Worm (Caenorhabditis elegans) whole organism, L4 larva: Measurements from ENCODE around the gene mrps-17.

Source experiments
- D1046.2 ChIP-seq: fragments of 200-800 bp; sonication (Bioruptor generic); IDR thresholded peaks from 2 replicates; pipeline ENCODE4 v1.3.6; 2022; ENCODE audit warnings: missing genetic modification characterization, missing compliant biosample characterization
- F26F4.8 ChIP-seq: fragments of 200-800 bp; sonication (Bioruptor generic); conservative IDR thresholded peaks from 2 replicates; pipeline ENCODE4 v1.3.6; 2022; ENCODE audit warnings: missing genetic modification characterization, missing compliant biosample characterization
- F37D6.2 ChIP-seq: sonication (generic microtip); optimal IDR thresholded peaks from 2 replicates; lab custom pipeline; 2016; ENCODE audit warnings: mild to moderate bottlenecking, missing genetic modification characterization, missing compliant biosample characterization
- T26A8.4 ChIP-seq: fragments of 200-800 bp; sonication (Bioruptor generic); IDR thresholded peaks from 2 replicates; pipeline ENCODE4 v1.3.6; 2022; ENCODE audit warnings: missing genetic modification characterization, missing compliant biosample characterization
- Y105C5A.15 ChIP-seq: fragments of 200-800 bp; sonication (Bioruptor generic); IDR thresholded peaks from 2 replicates; pipeline ENCODE4 v1.3.6; 2022; ENCODE audit warnings: missing genetic modification characterization, missing compliant biosample characterization
- Y75B8A.6 ChIP-seq: fragments of 200-800 bp; sonication (Bioruptor generic); IDR thresholded peaks from 2 replicates; pipeline ENCODE4 v1.3.6; 2022; ENCODE audit warnings: missing genetic modification reagents, missing genetic modification characterization, missing compliant biosample characterization
- ZK337.2 ChIP-seq: fragments of 200-800 bp; sonication (Bioruptor generic); IDR thresholded peaks from 2 replicates; pipeline ENCODE4 v1.3.6; 2022; ENCODE audit warnings: missing genetic modification reagents, missing genetic modification characterization, missing compliant biosample characterization
- aha-1 ChIP-seq: fragments of 150-350 bp; peaks from one replicate; lab custom pipeline; 2014; ENCODE audit warnings: missing biosample characterization, missing genetic modification characterization
- aly-2 ChIP-seq: sonication (generic microtip); optimal IDR thresholded peaks from 2 replicates; lab custom pipeline; 2018; ENCODE audit warnings: missing biosample characterization, missing genetic modification characterization
- attf-4 ChIP-seq: sonication (generic microtip); optimal IDR thresholded peaks from 3 replicates; lab custom pipeline; 2017; ENCODE audit warnings: missing biosample characterization, missing genetic modification characterization
- ceh-20 ChIP-seq: fragments of 200-800 bp; sonication (Bioruptor generic); IDR thresholded peaks from 2 replicates; pipeline ENCODE4 v1.3.6; 2022; ENCODE audit warnings: missing genetic modification reagents, missing genetic modification characterization, missing compliant biosample characterization
- ceh-62 ChIP-seq: sonication (generic microtip); optimal IDR thresholded peaks from 2 replicates; lab custom pipeline; 2017; ENCODE audit warnings: missing biosample characterization, missing genetic modification characterization
- ceh-82 ChIP-seq: sonication (generic microtip); optimal IDR thresholded peaks from 2 replicates; lab custom pipeline; 2017; ENCODE audit warnings: missing biosample characterization, missing genetic modification characterization
- dmd-9 ChIP-seq: fragments of 200-800 bp; sonication (Bioruptor generic); IDR thresholded peaks from 2 replicates; pipeline ENCODE4 v1.3.6; 2022; ENCODE audit warnings: missing genetic modification reagents, missing genetic modification characterization, missing compliant biosample characterization
- duxl-1 ChIP-seq: sonication (generic microtip); optimal IDR thresholded peaks from 2 replicates; lab custom pipeline; 2016; ENCODE audit warnings: mild to moderate bottlenecking, missing genetic modification characterization, moderate library complexity, missing compliant biosample characterization; ENCODE audit not compliant: poor library complexity
- dve-1 ChIP-seq: sonication (generic microtip); optimal IDR thresholded peaks from 2 replicates; lab custom pipeline; 2017; ENCODE audit warnings: antibody characterized with exemption, mild to moderate bottlenecking, missing genetic modification characterization, missing compliant biosample characterization; ENCODE audit not compliant: insufficient read depth
- egl-27 ChIP-seq: sonication (generic microtip); optimal IDR thresholded peaks from 3 replicates; lab custom pipeline; 2017; ENCODE audit warnings: missing biosample characterization, missing genetic modification reagents, missing genetic modification characterization
- gei-8 ChIP-seq: fragments of 200-800 bp; sonication (Bioruptor generic); optimal IDR thresholded peaks from 2 replicates; lab custom pipeline; 2018; ENCODE audit warnings: mild to moderate bottlenecking, missing genetic modification characterization, missing compliant biosample characterization
- hif-1 ChIP-seq, 2 experiments: sonication (generic microtip); optimal IDR thresholded peaks; 2 replicates each; lab custom pipeline; 2016 to 2017; ENCODE audit warnings: missing compliant biosample characterization in 2 of 2, missing genetic modification characterization in 2 of 2, missing genetic modification reagents in 2 of 2, missing genotype in 2 of 2, mild to moderate bottlenecking in 1 of 2
- hmg-1.1 ChIP-seq: fragments of 200-800 bp; sonication (Bioruptor generic); IDR thresholded peaks from 2 replicates; pipeline ENCODE4 v1.3.6; 2022; ENCODE audit warnings: missing genetic modification reagents, missing genetic modification characterization, missing compliant biosample characterization
- jun-1 ChIP-seq: fragments of 150-350 bp; optimal IDR thresholded peaks from 2 replicates; lab custom pipeline; 2014; ENCODE audit warnings: missing biosample characterization, missing genetic modification reagents, missing genetic modification characterization
- lim-7 ChIP-seq: fragments of 200-800 bp; sonication (Bioruptor generic); IDR thresholded peaks from 2 replicates; pipeline ENCODE4 v1.3.6; 2022; ENCODE audit warnings: missing genetic modification characterization, missing compliant biosample characterization
- lin-13 ChIP-seq: fragments of 150-350 bp; optimal IDR thresholded peaks from 2 replicates; lab custom pipeline; 2014; ENCODE audit warnings: missing biosample characterization, missing genetic modification reagents, missing genetic modification characterization
- lin-38 ChIP-seq: fragments of 200-800 bp; sonication (Bioruptor generic); IDR thresholded peaks from 2 replicates; pipeline ENCODE4 v1.3.6; 2022; ENCODE audit warnings: missing genetic modification reagents, missing genetic modification characterization, missing compliant biosample characterization
- lin-39 ChIP-seq: fragments of 150-350 bp; optimal IDR thresholded peaks from 2 replicates; lab custom pipeline; 2014; ENCODE audit warnings: missing biosample characterization, missing genetic modification reagents, missing genetic modification characterization
- madf-9 ChIP-seq: fragments of 200-800 bp; sonication (Bioruptor generic); conservative IDR thresholded peaks from 2 replicates; pipeline ENCODE4 v1.3.6; 2022; ENCODE audit warnings: missing genetic modification reagents, missing genetic modification characterization, missing compliant biosample characterization
- mdl-1 ChIP-seq, 2 experiments: fragments of 150-350 bp in 1 of 2; sonication (generic microtip) in 1 of 2; optimal IDR thresholded peaks; 2 replicates each; lab custom pipeline; 2014 to 2017; ENCODE audit warnings: missing biosample characterization in 2 of 2, missing genetic modification characterization in 2 of 2
- mep-1 ChIP-seq: fragments of 150-350 bp; sonication (generic microtip); optimal IDR thresholded peaks from 3 replicates; lab custom pipeline; 2014; ENCODE audit warnings: missing biosample characterization, missing genetic modification characterization
- mes-2 ChIP-seq: sonication (generic microtip); optimal IDR thresholded peaks from 2 replicates; lab custom pipeline; 2016; ENCODE audit warnings: missing genotype, mild to moderate bottlenecking, missing genetic modification characterization, missing compliant biosample characterization; ENCODE audit not compliant: poor library complexity, severe bottlenecking
- mxl-3 ChIP-seq: fragments of 200-800 bp; sonication (Bioruptor generic); optimal IDR thresholded peaks from 2 replicates; lab custom pipeline; 2018; ENCODE audit warnings: mild to moderate bottlenecking, missing genetic modification characterization, missing compliant biosample characterization
- nhr-10 ChIP-seq: fragments of 150-350 bp; optimal IDR thresholded peaks from 2 replicates; lab custom pipeline; 2014; ENCODE audit warnings: missing biosample characterization, missing genetic modification characterization
- nhr-102 ChIP-seq: sonication (generic microtip); optimal IDR thresholded peaks from 2 replicates; lab custom pipeline; 2016; ENCODE audit warnings: mild to moderate bottlenecking, missing genetic modification characterization, moderate library complexity, missing compliant biosample characterization
- nhr-11 ChIP-seq: fragments of 150-350 bp; optimal IDR thresholded peaks from 2 replicates; lab custom pipeline; 2014; ENCODE audit warnings: missing biosample characterization, missing genetic modification characterization
- nhr-111 ChIP-seq: fragments of 200-800 bp; sonication (Bioruptor generic); optimal IDR thresholded peaks from 2 replicates; lab custom pipeline; 2018; ENCODE audit warnings: mild to moderate bottlenecking, missing genetic modification characterization, missing compliant biosample characterization
- nhr-28 ChIP-seq: fragments of 150-350 bp; optimal IDR thresholded peaks from 2 replicates; lab custom pipeline; 2014; ENCODE audit warnings: missing biosample characterization, missing genetic modification characterization
- pha-4 ChIP-seq, 2 experiments: fragments of 150-350 bp in 1 of 2; fragments of 200-800 bp in 1 of 2; sonication (Bioruptor generic) in 1 of 2; IDR thresholded peaks in 1 of 2; optimal IDR thresholded peaks in 1 of 2; 2 replicates each; pipeline versions ENCODE4 v1.3.6 to Lab custom; 2014 to 2022; ENCODE audit warnings: missing genetic modification characterization in 2 of 2, missing genetic modification reagents in 2 of 2, missing biosample characterization in 1 of 2, missing compliant biosample characterization in 1 of 2
- pqm-1 ChIP-seq: sonication (generic microtip); optimal IDR thresholded peaks from 2 replicates; lab custom pipeline; 2017; ENCODE audit warnings: missing biosample characterization, missing genetic modification characterization
- sdz-12 ChIP-seq: fragments of 200-800 bp; sonication (Bioruptor generic); optimal IDR thresholded peaks from 2 replicates; lab custom pipeline; 2018; ENCODE audit warnings: mild to moderate bottlenecking, missing genetic modification characterization, missing compliant biosample characterization
- set-16 ChIP-seq: fragments of 200-800 bp; sonication (Bioruptor generic); IDR thresholded peaks from 2 replicates; pipeline ENCODE4 v1.3.6; 2022; ENCODE audit warnings: missing genetic modification reagents, missing genetic modification characterization, missing compliant biosample characterization
- skn-1 ChIP-seq: fragments of 150-350 bp; optimal IDR thresholded peaks from 2 replicates; lab custom pipeline; 2014; ENCODE audit warnings: missing biosample characterization, missing genetic modification characterization
- snpc-1.2 ChIP-seq: fragments of 200-800 bp; sonication (Bioruptor generic); IDR thresholded peaks from 2 replicates; pipeline ENCODE4 v1.3.6; 2022; ENCODE audit warnings: missing genetic modification reagents, missing genetic modification characterization, missing compliant biosample characterization
- spr-3 ChIP-seq: fragments of 200-800 bp; sonication (Bioruptor generic); optimal IDR thresholded peaks from 2 replicates; lab custom pipeline; 2018; ENCODE audit warnings: mild to moderate bottlenecking, missing genetic modification characterization, missing compliant biosample characterization
- tra-1 ChIP-seq: fragments of 200-800 bp; sonication (Bioruptor generic); IDR thresholded peaks from 2 replicates; pipeline ENCODE4 v1.3.6; 2022; ENCODE audit warnings: missing genetic modification reagents, missing genetic modification characterization, missing compliant biosample characterization
- unc-130 ChIP-seq: sonication (generic microtip); optimal IDR thresholded peaks from 2 replicates; lab custom pipeline; 2016; ENCODE audit warnings: missing genetic modification reagents, missing genetic modification characterization, missing compliant biosample characterization
- zip-2 ChIP-seq: fragments of 150-350 bp; optimal IDR thresholded peaks from 2 replicates; lab custom pipeline; 2014; ENCODE audit warnings: missing biosample characterization, missing genetic modification characterization
- ztf-7 ChIP-seq: fragments of 150-350 bp; optimal IDR thresholded peaks from 2 replicates; lab custom pipeline; 2014; ENCODE audit warnings: missing biosample characterization, missing genetic modification characterization

The mrps-17 gene

DNA sequence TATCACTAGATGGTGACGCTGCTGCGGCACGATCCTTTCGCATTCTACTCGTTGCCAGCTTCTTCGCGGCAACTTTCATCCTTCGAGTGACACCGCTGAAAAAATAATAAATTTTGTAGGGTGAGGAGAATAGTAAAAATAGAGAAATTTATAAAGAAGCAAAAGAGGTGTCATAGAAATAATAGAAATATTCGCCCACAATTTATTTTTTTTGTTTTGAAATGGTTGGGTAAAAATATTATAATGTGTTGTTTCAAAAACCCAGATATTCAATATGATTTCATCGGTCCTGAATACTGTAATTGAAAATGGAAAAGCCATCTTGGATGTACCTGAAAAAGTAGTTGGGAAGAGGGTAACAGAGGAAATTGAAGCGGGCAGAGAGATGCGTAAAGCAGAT is 20.7 kb upstream of the mrps-17 start, which contains the start of gene set-1:
Gene set-1 (minus strand): TSS at position 101 of the 400 bp plus-strand sequence.
- TF ChIP-seq nhr-111 (GFP tag; lab: Kevin White, UChicago) (no peak), pqm-1 (tag; lab: Kevin White, UChicago) (no peak), ceh-62 (tag; lab: Kevin White, UChicago) (no peak)

DNA sequence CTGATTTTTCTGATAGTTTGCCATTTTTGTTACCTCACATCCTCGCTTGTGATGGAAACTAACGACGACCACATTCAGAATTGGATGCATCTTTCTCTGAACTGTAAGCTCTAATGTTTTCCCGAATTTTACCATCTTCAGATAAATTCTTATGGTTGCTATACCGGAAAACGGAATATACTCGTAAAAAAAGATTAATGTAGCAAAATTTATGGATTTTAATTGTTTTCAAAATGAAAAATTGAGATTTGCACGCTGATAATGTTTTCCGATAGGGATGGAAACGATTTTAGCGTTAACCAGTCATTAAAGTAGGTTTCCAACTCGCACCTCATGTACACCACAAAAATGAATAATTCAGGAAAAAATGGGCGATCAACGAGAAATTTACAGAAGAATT is 19.0 kb upstream of the mrps-17 start, which contains the start of gene T26A5.6:
Gene T26A5.6 (minus strand): TSS at position 101 of the 400 bp plus-strand sequence.
- TF ChIP-seq lin-38 (GFP tag; lab: Robert Waterston, UW) (no peak), mdl-1 (tag; optimal IDR thresholded peaks at IDR 0.05; lab: Kevin White, UChicago) (no peak), mep-1 (tag; lab: Kevin White, UChicago) (no peak), egl-27 (tag; lab: Kevin White, UChicago) (no peak), ceh-82 (tag; lab: Kevin White, UChicago) (no peak), tra-1 (no peak), F37D6.2 (tag; lab: Kevin White, UChicago) (no peak), attf-4 (tag; lab: Kevin White, UChicago) (no peak), spr-3 (no peak), madf-9 (GFP tag; lab: Robert Waterston, UW) (no peak), nhr-28 (tag; lab: Kevin White, UChicago) (no peak), dmd-9 (GFP tag; lab: Robert Waterston, UW) (no peak), lin-39 (tag; lab: Kevin White, UChicago) (no peak), ceh-20 (no peak), dve-1 (tag; lab: Kevin White, UChicago) (no peak), unc-130 (GFP tag; lab: Kevin White, UChicago) (no peak), jun-1 (tag; lab: Kevin White, UChicago) (no peak), Y75B8A.6 (no peak)
- TF ChIP-seq, all 104 proteins: peak for 0

DNA sequence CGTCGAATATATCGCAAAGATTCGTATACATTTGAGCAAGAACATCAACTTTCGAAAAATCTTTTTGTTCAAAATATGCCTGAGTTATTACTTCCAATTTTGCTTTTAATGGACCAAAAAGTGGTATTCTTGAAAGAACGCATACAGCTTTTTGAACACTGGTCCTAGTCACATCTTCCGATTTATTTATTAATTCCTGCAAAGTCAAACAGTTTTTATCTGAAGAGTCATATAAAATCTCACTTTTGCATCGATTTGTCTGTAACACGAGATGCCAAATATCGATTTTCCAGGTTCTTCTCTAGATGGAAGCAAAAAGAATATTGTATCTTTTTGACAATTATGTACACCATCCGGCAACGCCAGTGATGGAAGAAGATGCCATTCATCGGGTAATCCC is 18.3 kb upstream of the mrps-17 start:
- no peak for TF ChIP-seq hmg-1.1 (GFP tag; lab: Robert Waterston, UW)
- peak; percentile 96 for TF ChIP-seq aha-1 (tag; lab: Kevin White, UChicago)
- no peak for TF ChIP-seq zip-2
- TF ChIP-seq mep-1 (tag; lab: Kevin White, UChicago) = no peak
- peak; percentile 4 for TF ChIP-seq nhr-102 (tag; lab: Kevin White, UChicago)

DNA sequence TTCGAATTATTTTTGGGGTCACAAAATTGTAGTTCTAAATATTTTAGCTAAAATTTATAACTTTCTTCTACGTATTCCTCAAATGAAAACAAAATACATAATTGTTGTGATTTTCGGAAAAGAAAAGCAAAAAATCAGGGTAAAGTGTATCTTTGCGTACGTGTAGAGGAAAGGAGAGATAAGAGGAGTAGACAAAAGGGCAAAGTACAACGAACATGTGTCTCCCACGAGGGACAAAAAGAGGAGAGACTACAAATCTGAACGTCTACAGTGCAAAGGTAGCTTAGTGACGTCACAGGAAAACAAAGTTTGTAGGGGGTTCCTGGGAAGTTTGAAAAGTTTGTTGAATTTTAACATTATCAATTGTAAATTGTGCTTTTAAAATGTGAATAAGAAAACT is 15.9 kb upstream of the mrps-17 start:
- TF ChIP-seq nhr-10 (tag; lab: Kevin White, UChicago) (peak; percentile 22), Y105C5A.15 (GFP tag; lab: Robert Waterston, UW) (no peak), F26F4.8 (no peak), aha-1 (tag; lab: Kevin White, UChicago) (peak; percentile 98), mxl-3 (GFP tag; lab: Kevin White, UChicago) (peak; percentile 89), mes-2 (tag; lab: Kevin White, UChicago) (peak; percentile 52), snpc-1.2 (GFP tag; lab: Robert Waterston, UW) (no peak), F37D6.2 (tag; lab: Kevin White, UChicago) (no peak), sdz-12 (no peak), Y75B8A.6 (no peak), aly-2 (tag; lab: Kevin White, UChicago) (no peak), D1046.2 (GFP tag; lab: Robert Waterston, UW) (no peak), hif-1 (tag; optimal IDR thresholded peaks at IDR 0.05; lab: Kevin White, UChicago) (peak; percentile 6 to 63), ZK337.2 (GFP tag; lab: Robert Waterston, UW) (no peak), skn-1 (tag; lab: Kevin White, UChicago) (no peak), nhr-11 (tag; lab: Kevin White, UChicago) (peak; percentile 78), duxl-1 (tag; lab: Kevin White, UChicago) (no peak), lin-13 (GFP tag; lab: Kevin White, UChicago) (peak; percentile 52), gei-8 (GFP tag; lab: Kevin White, UChicago) (no peak), lim-7 (GFP tag; lab: Robert Waterston, UW) (no peak), T26A8.4 (0 out of 2 replicates have a peak, but pooled peaks have one; percentile 26), ztf-7 (tag; lab: Kevin White, UChicago) (no peak), pha-4 (GFP tag; IDR thresholded peaks at IDR 0.05; lab: Robert Waterston, UW) (no peak), pha-4 (tag; optimal IDR thresholded peaks at IDR 0.05; lab: Kevin White, UChicago) (no peak), set-16 (GFP tag; lab: Robert Waterston, UW) (no peak)
